Fruit fly (Drosophila melanogaster) whole organism, embryonic: ENCODE data around the gene CG8119.

ENCODE experiments used
- Atf-2 ChIP-seq: fragments of 200-800 bp; sonication (Bioruptor generic); optimal IDR thresholded peaks from 2 replicates; lab custom pipeline; 2016; ENCODE audit warnings: missing biosample characterization, missing genetic modification characterization
- Atf6 ChIP-seq: fragments of 200-800 bp; sonication (Bioruptor generic); IDR thresholded peaks from 2 replicates; pipeline ENCODE4 v1.3.6; 2022; ENCODE audit warnings: missing biosample characterization, missing genetic modification characterization
- Bteb2 ChIP-seq: fragments of 200-800 bp; sonication (Bioruptor generic); optimal IDR thresholded peaks from 2 replicates; lab custom pipeline; 2016; ENCODE audit warnings: missing biosample characterization, missing genetic modification characterization
- CG11504 ChIP-seq: fragments of 200-800 bp; sonication (Bioruptor generic); optimal IDR thresholded peaks from 3 replicates; lab custom pipeline; 2019; ENCODE audit warnings: missing biosample characterization, mild to moderate bottlenecking, missing genetic modification characterization, moderate library complexity
- CG15479 ChIP-seq: fragments of 200-800 bp; sonication (Bioruptor generic); optimal IDR thresholded peaks from 3 replicates; lab custom pipeline; 2019; ENCODE audit warnings: missing biosample characterization, mild to moderate bottlenecking, missing genetic modification characterization, moderate library complexity
- CG15514 ChIP-seq: fragments of 200-800 bp; sonication (Bioruptor generic); optimal IDR thresholded peaks from 3 replicates; lab custom pipeline; 2017; ENCODE audit warnings: missing biosample characterization, missing genetic modification characterization, mild to moderate bottlenecking, moderate library complexity, missing genetic modification reagents
- CG17912 ChIP-seq: fragments of 200-800 bp; sonication (Bioruptor generic); optimal IDR thresholded peaks from 2 replicates; lab custom pipeline; 2018; ENCODE audit warnings: missing biosample characterization, mild to moderate bottlenecking, missing genetic modification characterization
- CG1792 ChIP-seq: fragments of 200-800 bp; sonication (Bioruptor generic); optimal IDR thresholded peaks from 2 replicates; lab custom pipeline; 2016; ENCODE audit warnings: missing biosample characterization, missing genetic modification characterization
- CG18476 ChIP-seq: fragments of 200-800 bp; sonication (Bioruptor generic); optimal IDR thresholded peaks from 2 replicates; lab custom pipeline; 2016; ENCODE audit warnings: missing biosample characterization, mild to moderate bottlenecking, missing genetic modification characterization
- CG2202 ChIP-seq: fragments of 200-800 bp; sonication (Bioruptor generic); optimal IDR thresholded peaks from 2 replicates; lab custom pipeline; 2018; ENCODE audit warnings: missing biosample characterization, mild to moderate bottlenecking, missing genetic modification characterization
- CG30020 ChIP-seq: fragments of 200-800 bp; optimal IDR thresholded peaks from 2 replicates; lab custom pipeline; 2019; ENCODE audit warnings: missing biosample characterization, mild to moderate bottlenecking, missing genetic modification characterization, moderate library complexity
- CG31441 ChIP-seq: fragments of 200-800 bp; sonication (Bioruptor generic); IDR thresholded peaks from 2 replicates; pipeline ENCODE4 v1.3.6; 2022; ENCODE audit warnings: missing biosample characterization, missing genetic modification characterization
- CG3163 ChIP-seq: fragments of 200-800 bp; sonication (Bioruptor generic); optimal IDR thresholded peaks from 3 replicates; lab custom pipeline; 2016; ENCODE audit warnings: missing biosample characterization, missing genetic modification characterization
- CG33213 ChIP-seq: fragments of 200-800 bp; sonication (Bioruptor generic); optimal IDR thresholded peaks from 3 replicates; lab custom pipeline; 2016; ENCODE audit warnings: missing biosample characterization, missing genetic modification characterization
- CG34376 ChIP-seq: fragments of 200-800 bp; sonication (Bioruptor generic); optimal IDR thresholded peaks from 2 replicates; lab custom pipeline; 2018; ENCODE audit warnings: missing biosample characterization, mild to moderate bottlenecking, missing genetic modification characterization
- CG34422 ChIP-seq: fragments of 200-800 bp; sonication (Bioruptor generic); IDR thresholded peaks from 3 replicates; pipeline ENCODE4 v1.3.6; 2022; ENCODE audit warnings: missing biosample characterization, missing genetic modification characterization
- CG4730 ChIP-seq: fragments of 200-800 bp; sonication (Bioruptor generic); IDR thresholded peaks from 2 replicates; pipeline ENCODE4 v1.3.6; 2022; ENCODE audit warnings: missing biosample characterization, missing genetic modification characterization
- CG6175 ChIP-seq: fragments of 200-800 bp; sonication (Bioruptor generic); IDR thresholded peaks from 3 replicates; pipeline ENCODE4 v1.3.6; 2022; ENCODE audit warnings: missing biosample characterization, missing genetic modification characterization
- Camta ChIP-seq: fragments of 200-800 bp; sonication (Bioruptor generic); optimal IDR thresholded peaks from 2 replicates; lab custom pipeline; 2016; ENCODE audit warnings: missing biosample characterization, missing genetic modification characterization
- Dad ChIP-seq: fragments of 200-800 bp; sonication (Bioruptor generic); optimal IDR thresholded peaks from 3 replicates; lab custom pipeline; 2016; ENCODE audit warnings: missing biosample characterization, missing genetic modification characterization
- E2f2 ChIP-seq: fragments of 200-800 bp; sonication (Bioruptor generic); IDR thresholded peaks from 2 replicates; pipeline ENCODE4 v1.3.6; 2022; ENCODE audit warnings: missing biosample characterization, missing genetic modification characterization
- Fer2 ChIP-seq: fragments of 200-800 bp; sonication (Bioruptor generic); optimal IDR thresholded peaks from 2 replicates; lab custom pipeline; 2018; ENCODE audit warnings: missing biosample characterization, mild to moderate bottlenecking, missing genetic modification characterization, moderate library complexity
- H2.0 ChIP-seq: fragments of 200-800 bp; sonication (Bioruptor generic); IDR thresholded peaks from 2 replicates; pipeline ENCODE4 v1.3.6; 2022; ENCODE audit warnings: missing biosample characterization, missing genetic modification characterization
- Max ChIP-seq: fragments of 200-800 bp; sonication (Bioruptor generic); optimal IDR thresholded peaks from 2 replicates; lab custom pipeline; 2016; ENCODE audit warnings: missing biosample characterization, mild to moderate bottlenecking, missing genetic modification characterization
- Nf-YB ChIP-seq: fragments of 200-800 bp; sonication (Bioruptor generic); optimal IDR thresholded peaks from 3 replicates; lab custom pipeline; 2019; ENCODE audit warnings: missing biosample characterization, mild to moderate bottlenecking, missing genetic modification characterization, moderate library complexity
- Spps ChIP-seq: fragments of 200-800 bp; sonication (Bioruptor generic); optimal IDR thresholded peaks from 2 replicates; lab custom pipeline; 2018; ENCODE audit warnings: missing biosample characterization, mild to moderate bottlenecking, missing genetic modification characterization
- YL-1 ChIP-seq: fragments of 200-800 bp; sonication (Bioruptor generic); optimal IDR thresholded peaks from 3 replicates; lab custom pipeline; 2017; ENCODE audit warnings: missing biosample characterization, mild to moderate bottlenecking, missing genetic modification characterization
- bsh ChIP-seq, 2 experiments: fragments of 200-800 bp; sonication (Bioruptor generic); optimal IDR thresholded peaks; 2 replicates each; lab custom pipeline; 2017 to 2018; ENCODE audit warnings: mild to moderate bottlenecking in 2 of 2, missing biosample characterization in 2 of 2, missing genetic modification characterization in 2 of 2, moderate library complexity in 1 of 2
- cato ChIP-seq: fragments of 200-800 bp; sonication (Bioruptor generic); optimal IDR thresholded peaks from 2 replicates; lab custom pipeline; 2016; ENCODE audit warnings: missing biosample characterization, missing genetic modification characterization, borderline replicate concordance
- corto ChIP-seq: fragments of 200-800 bp; sonication (Bioruptor generic); optimal IDR thresholded peaks from 2 replicates; lab custom pipeline; 2016; ENCODE audit warnings: missing biosample characterization, mild to moderate bottlenecking, missing genetic modification characterization, moderate library complexity
- dmrt99B ChIP-seq: fragments of 200-800 bp; sonication (Bioruptor generic); optimal IDR thresholded peaks from 2 replicates; lab custom pipeline; 2018; ENCODE audit warnings: missing biosample characterization, mild to moderate bottlenecking, missing genetic modification characterization, moderate library complexity
- fd102C ChIP-seq: fragments of 200-800 bp; sonication (Bioruptor generic); optimal IDR thresholded peaks from 2 replicates; lab custom pipeline; 2018; ENCODE audit warnings: missing biosample characterization, mild to moderate bottlenecking, missing genetic modification characterization, moderate library complexity
- gcm ChIP-seq: fragments of 200-800 bp; sonication (Bioruptor generic); optimal IDR thresholded peaks from 2 replicates; lab custom pipeline; 2019; ENCODE audit warnings: missing biosample characterization, mild to moderate bottlenecking, missing genetic modification characterization, moderate library complexity
- inv ChIP-seq: fragments of 200-800 bp; sonication (Bioruptor generic); IDR thresholded peaks from 2 replicates; pipeline ENCODE4 v1.3.6; 2022; ENCODE audit warnings: missing biosample characterization, missing genetic modification characterization; ENCODE audit not compliant: partially characterized antibody
- kah ChIP-seq: fragments of 200-800 bp; sonication (Bioruptor generic); optimal IDR thresholded peaks from 2 replicates; lab custom pipeline; 2018; ENCODE audit warnings: missing biosample characterization, mild to moderate bottlenecking, missing genetic modification characterization
- lilli ChIP-seq: fragments of 200-800 bp; sonication (Bioruptor generic); optimal IDR thresholded peaks from 3 replicates; lab custom pipeline; 2016; ENCODE audit warnings: missing biosample characterization, missing genetic modification characterization
- lov ChIP-seq, 2 experiments: fragments of 200-800 bp in 1 of 2; fragments of >200 bp in 1 of 2; sonication (Bioruptor generic) in 1 of 2; IDR thresholded peaks in 1 of 2; optimal IDR thresholded peaks in 1 of 2; 2 replicates in 1 of 2; 3 replicates in 1 of 2; pipeline versions ENCODE4 v1.3.6 to Lab custom; 2017 to 2022; ENCODE audit warnings: missing biosample characterization in 1 of 2, missing genetic modification characterization in 1 of 2
- nau ChIP-seq: fragments of 200-800 bp; sonication (Bioruptor generic); optimal IDR thresholded peaks from 3 replicates; lab custom pipeline; 2017; ENCODE audit warnings: missing biosample characterization, mild to moderate bottlenecking, missing genetic modification characterization, missing genetic modification reagents
- odd ChIP-seq: fragments of 200-800 bp; sonication (Bioruptor generic); optimal IDR thresholded peaks from 2 replicates; lab custom pipeline; 2017; ENCODE audit warnings: missing biosample characterization, mild to moderate bottlenecking, missing genetic modification characterization
- pan ChIP-seq, 4 experiments: fragments of >200 bp in 3 of 4; fragments of 200-800 bp in 1 of 4; sonication (Bioruptor generic) in 1 of 4; optimal IDR thresholded peaks in 3 of 4; IDR thresholded peaks in 1 of 4; 2 replicates each; pipeline versions ENCODE4 v1.3.6 to Lab custom; 2017 to 2022; ENCODE audit warnings: missing biosample characterization in 2 of 4, missing genetic modification characterization in 2 of 4, mixed read lengths in 1 of 4
- pfk ChIP-seq: fragments of 200-800 bp; sonication (Bioruptor generic); optimal IDR thresholded peaks from 2 replicates; lab custom pipeline; 2018; ENCODE audit warnings: missing biosample characterization, mild to moderate bottlenecking, missing genetic modification characterization, moderate library complexity
- pum ChIP-seq: fragments of 200-800 bp; sonication (Bioruptor generic); optimal IDR thresholded peaks from 2 replicates; lab custom pipeline; 2016; ENCODE audit warnings: missing biosample characterization, missing genetic modification characterization
- sens-2 ChIP-seq: fragments of 200-800 bp; sonication (Bioruptor generic); IDR thresholded peaks from 2 replicates; pipeline ENCODE4 v1.3.6; 2022; ENCODE audit warnings: missing biosample characterization, missing genetic modification characterization
- sr ChIP-seq: fragments of 200-800 bp; sonication (Bioruptor generic); IDR thresholded peaks from 3 replicates; pipeline ENCODE4 v1.3.6; 2022; ENCODE audit warnings: missing biosample characterization, missing genetic modification characterization
- stc ChIP-seq: fragments of 200-800 bp; sonication (Bioruptor generic); IDR thresholded peaks from 2 replicates; pipeline ENCODE4 v1.3.6; 2022; ENCODE audit warnings: missing biosample characterization, missing genetic modification characterization
- tio ChIP-seq: fragments of 200-800 bp; sonication (Bioruptor generic); optimal IDR thresholded peaks from 2 replicates; lab custom pipeline; 2017; ENCODE audit warnings: missing biosample characterization, missing genetic modification characterization, inconsistent platforms
- ttk ChIP-seq: fragments of 200-800 bp; sonication (Bioruptor generic); IDR thresholded peaks from 2 replicates; pipeline ENCODE4 v2.1.2; 2022; ENCODE audit warnings: missing biosample characterization, missing genetic modification characterization
- tx ChIP-seq: fragments of 200-800 bp; sonication (Bioruptor generic); optimal IDR thresholded peaks from 2 replicates; lab custom pipeline; 2016; ENCODE audit warnings: missing biosample characterization, missing genetic modification characterization
- zen ChIP-seq: fragments of 200-800 bp; sonication (Bioruptor generic); optimal IDR thresholded peaks from 3 replicates; lab custom pipeline; 2018; ENCODE audit warnings: missing biosample characterization, mild to moderate bottlenecking, missing genetic modification characterization, moderate library complexity

Gene CG8119

DNA sequence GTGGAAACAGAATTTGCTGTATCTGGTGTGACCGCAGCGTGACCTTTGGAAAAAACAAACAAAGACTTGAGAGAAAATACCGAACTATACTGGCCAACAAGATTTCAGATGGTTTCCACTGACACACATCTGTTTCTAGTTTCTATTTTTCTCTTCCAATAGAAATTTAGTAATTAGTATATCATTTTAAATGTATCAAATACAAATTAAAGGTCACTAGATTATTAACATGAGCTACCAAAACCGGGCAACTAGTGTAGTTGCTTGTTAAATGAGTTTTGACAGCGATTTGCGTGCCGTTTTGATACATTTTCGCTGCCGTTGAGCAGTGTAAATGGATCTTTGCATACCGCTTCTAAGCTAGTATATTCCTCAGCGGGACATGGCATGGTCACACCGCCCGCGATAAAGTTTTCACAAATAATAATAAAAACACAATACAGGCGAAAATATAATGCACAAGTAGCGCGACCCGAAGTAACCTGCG is 41.4 kb downstream of the CG8119 start, which contains the start of the genes Pis and Hap40:
Gene Pis (minus strand): TSS at position 51 of the 487 bp plus-strand sequence.
Gene Hap40 (plus strand): TSS at position 406 of the 487 bp plus-strand sequence.
- peak in 1 of 2 experiments; percentile 69 for TF ChIP-seq bsh (GFP tag; optimal IDR thresholded peaks at IDR 0.05; lab: Kevin White, UChicago)
- no peak for TF ChIP-seq pan (optimal IDR thresholded peaks at IDR 0.05; lab: Kevin White, UChicago)
- TF ChIP-seq pan (GFP tag; optimal IDR thresholded peaks at IDR 0.05 in 1 of 2, IDR thresholded peaks at IDR 0.05 in 1 of 2), result peak in 1 of 2 experiments; percentile 53
- TF ChIP-seq Fer2 (tag; lab: Kevin White, UChicago), result peak; percentile 64
- TF ChIP-seq Bteb2, result no peak
- peak; percentile 77 for TF ChIP-seq lilli (GFP tag; lab: Kevin White, UChicago)
- TF ChIP-seq YL-1 (GFP tag; lab: Kevin White, UChicago), result peak; percentile 36
- peak; percentile 18 for TF ChIP-seq gcm
- no peak for TF ChIP-seq odd
- TF ChIP-seq CG31441, result peak; percentile 75
- peak; percentile 81 for TF ChIP-seq CG11504
- no peak for TF ChIP-seq CG33213 (GFP tag; lab: Kevin White, UChicago)
- TF ChIP-seq inv (GFP tag; lab: Robert Waterston, UW), result no peak
- TF ChIP-seq cato (GFP tag; lab: Kevin White, UChicago), result peak; percentile 46
- TF ChIP-seq Dad (GFP tag; lab: Kevin White, UChicago), result no peak
- peak; percentile 26 for TF ChIP-seq Atf-2 (GFP tag; lab: Kevin White, UChicago)
- no peak for TF ChIP-seq CG3163 (GFP tag; lab: Kevin White, UChicago)
- TF ChIP-seq dmrt99B, result no peak
- TF ChIP-seq nau (GFP tag; lab: Kevin White, UChicago), result no peak
- peak; percentile 47 for TF ChIP-seq CG15514 (GFP tag; lab: Kevin White, UChicago)
- no peak for TF ChIP-seq kah
- peak; percentile 29 for TF ChIP-seq Nf-YB (GFP tag; lab: Kevin White, UChicago)
- TF ChIP-seq lov (optimal IDR thresholded peaks at IDR 0.05; lab: Kevin White, UChicago), result no peak
- TF ChIP-seq lov (GFP tag; IDR thresholded peaks at IDR 0.05; lab: Robert Waterston, UW), result no peak
- TF ChIP-seq Atf6, result peak; percentile 45; the same call in 1 of the 2 replicates
- TF ChIP-seq H2.0, result peak; percentile 26; the same call in 1 of the 2 replicates
- TF ChIP-seq tx (GFP tag; lab: Kevin White, UChicago), result peak; percentile 43
- no peak for TF ChIP-seq CG6175 (GFP tag; lab: Robert Waterston, UW)
- TF ChIP-seq CG18476, result peak; percentile 48
- peak; percentile 11 for TF ChIP-seq Spps (tag; lab: Kevin White, UChicago)
- TF ChIP-seq sens-2 (GFP tag; lab: Robert Waterston, UW), result no peak
- peak; percentile 39; the same call in 1 of the 2 replicates for TF ChIP-seq CG4730 (GFP tag; lab: Robert Waterston, UW)
- TF ChIP-seq tio, result no peak
- no peak for TF ChIP-seq sr (GFP tag; lab: Robert Waterston, UW)
- peak; percentile 49 for TF ChIP-seq pum
- no peak for TF ChIP-seq CG2202
- TF ChIP-seq Camta (GFP tag; lab: Kevin White, UChicago), result peak; percentile 50
- peak; percentile 93 for TF ChIP-seq CG30020 (tag; lab: Kevin White, UChicago)
- TF ChIP-seq CG17912 (GFP tag; lab: Kevin White, UChicago), result no peak
- no peak for TF ChIP-seq fd102C
- TF ChIP-seq ttk (GFP tag; lab: Robert Waterston, UW), result peak; percentile 57; the same call in 1 of the 2 replicates
- no peak for TF ChIP-seq CG15479 (GFP tag; lab: Kevin White, UChicago)
- TF ChIP-seq zen, result peak; percentile 72
- TF ChIP-seq corto, result no peak
- TF ChIP-seq CG34376 (GFP tag; lab: Kevin White, UChicago), result peak; percentile 38
- peak; percentile 63 for TF ChIP-seq Max (GFP tag; lab: Kevin White, UChicago)
- TF ChIP-seq CG1792 (GFP tag; lab: Kevin White, UChicago), result no peak
- no peak for TF ChIP-seq stc (GFP tag; lab: Robert Waterston, UW)
- TF ChIP-seq pfk (GFP tag; lab: Kevin White, UChicago), result no peak
- TF ChIP-seq E2f2 (GFP tag; lab: Robert Waterston, UW), result peak; percentile 37
- peak; percentile 61; the same call in 2 of the 3 replicates for TF ChIP-seq CG34422 (GFP tag; lab: Robert Waterston, UW)
